Worm (Caenorhabditis elegans) whole organism, L3 larva: ENCODE data around the gene F02C12.1.

Experiments used
- aly-2 ChIP-seq: fragments of 150-350 bp; optimal IDR thresholded peaks from 2 replicates; lab custom pipeline; 2014; ENCODE audit warnings: missing biosample characterization, missing genetic modification characterization
- daf-12 ChIP-seq: fragments of 150-350 bp; optimal IDR thresholded peaks from 2 replicates; lab custom pipeline; 2014; ENCODE audit warnings: missing biosample characterization, missing genetic modification reagents, missing genetic modification characterization
- egl-27 ChIP-seq: sonication (generic microtip); optimal IDR thresholded peaks from 4 replicates; lab custom pipeline; 2017; ENCODE audit warnings: missing biosample characterization, missing genetic modification reagents, missing genetic modification characterization
- elt-3 ChIP-seq, 3 experiments: fragments of 150-350 bp in 1 of 3; sonication (generic microtip) in 2 of 3; optimal IDR thresholded peaks; 2 replicates in 2 of 3; 4 replicates in 1 of 3; lab custom pipeline; 2014 to 2017; ENCODE audit warnings: missing biosample characterization in 3 of 3, missing genetic modification characterization in 3 of 3
- fkh-10 ChIP-seq: sonication (generic microtip); optimal IDR thresholded peaks from 2 replicates; lab custom pipeline; 2017; ENCODE audit warnings: missing biosample characterization, missing genetic modification reagents, missing genetic modification characterization
- lin-39 ChIP-seq: fragments of 150-350 bp; optimal IDR thresholded peaks from 2 replicates; lab custom pipeline; 2018; ENCODE audit warnings: missing biosample characterization, missing genetic modification reagents, missing genetic modification characterization
- mdl-1 ChIP-seq: fragments of 150-350 bp; optimal IDR thresholded peaks from 2 replicates; lab custom pipeline; 2014; ENCODE audit warnings: missing biosample characterization, missing genetic modification characterization
- nhr-237 ChIP-seq: fragments of 150-350 bp; optimal IDR thresholded peaks from 2 replicates; lab custom pipeline; 2014; ENCODE audit warnings: missing biosample characterization, missing genetic modification characterization
- nhr-25 ChIP-seq: sonication (generic microtip); optimal IDR thresholded peaks from 2 replicates; lab custom pipeline; 2017; ENCODE audit warnings: missing biosample characterization, missing genetic modification characterization
- nhr-76 ChIP-seq: fragments of 150-350 bp; sonication (generic microtip); optimal IDR thresholded peaks from 5 replicates; lab custom pipeline; 2014; ENCODE audit warnings: missing biosample characterization, missing genetic modification characterization
- snpc-4 ChIP-seq: fragments of 150-350 bp; optimal IDR thresholded peaks from 2 replicates; lab custom pipeline; 2014; ENCODE audit warnings: missing biosample characterization, missing genetic modification characterization
- unc-62 ChIP-seq: fragments of 150-350 bp; sonication (generic microtip); optimal IDR thresholded peaks from 4 replicates; lab custom pipeline; 2014; ENCODE audit warnings: missing biosample characterization, missing genetic modification reagents, missing genetic modification characterization
- ztf-4 ChIP-seq: fragments of 150-350 bp; optimal IDR thresholded peaks from 2 replicates; lab custom pipeline; 2014; ENCODE audit warnings: missing biosample characterization, missing genetic modification characterization

DNA sequence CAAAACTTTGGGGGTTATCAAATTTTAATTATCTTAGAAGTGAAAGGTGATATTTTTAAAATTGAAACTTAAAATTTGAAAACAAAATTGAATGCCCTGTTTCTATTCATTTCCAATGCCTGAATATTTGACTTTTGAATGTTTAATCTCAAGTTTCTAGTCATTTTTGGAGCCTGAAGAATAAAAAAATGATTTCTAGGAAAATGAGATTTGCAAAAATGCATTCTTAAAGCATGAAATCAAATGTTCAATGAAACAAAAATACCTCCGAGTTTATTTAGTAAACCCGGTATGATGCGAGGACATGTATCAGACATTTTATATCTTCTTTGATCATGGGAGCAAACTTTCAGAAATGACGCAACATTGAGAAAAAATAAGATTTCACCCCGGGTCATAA lies 22.8 kb upstream of the F02C12.1 start:
- TF ChIP-seq fkh-10 (GFP tag; lab: Kevin White, UChicago) (no peak), mdl-1 (tag; lab: Kevin White, UChicago) (no peak), unc-62 (no peak), nhr-76 (tag; lab: Kevin White, UChicago) (no peak), daf-12 (tag; lab: Kevin White, UChicago) (no peak), nhr-25 (tag; lab: Kevin White, UChicago) (no peak), aly-2 (tag; lab: Kevin White, UChicago) (no peak), lin-39 (tag; lab: Kevin White, UChicago) (no peak), snpc-4 (tag; lab: Kevin White, UChicago) (no peak), elt-3 (tag; optimal IDR thresholded peaks at IDR 0.05; lab: Kevin White, UChicago) (no peak), nhr-237 (tag; lab: Kevin White, UChicago) (no peak), egl-27 (tag; lab: Kevin White, UChicago) (no peak), ztf-4 (tag; lab: Kevin White, UChicago) (no peak)
